Fruit fly (Drosophila melanogaster) whole organism, embryonic: ENCODE results near the gene Sf3b6.

Experiments
- B-H1 ChIP-seq: fragments of 200-800 bp; sonication (Bioruptor generic); IDR thresholded peaks from 3 replicates; pipeline ENCODE4 v1.3.6; 2022; ENCODE audit warnings: missing biosample characterization, missing genetic modification characterization
- CG10462 ChIP-seq: fragments of 200-800 bp; sonication (Bioruptor generic); optimal IDR thresholded peaks from 2 replicates; lab custom pipeline; 2016; ENCODE audit warnings: missing biosample characterization, missing genetic modification characterization
- CG1233 ChIP-seq: fragments of 200-800 bp; sonication (Bioruptor generic); optimal IDR thresholded peaks from 4 replicates; lab custom pipeline; 2018; ENCODE audit warnings: missing biosample characterization, mild to moderate bottlenecking, missing genetic modification characterization
- CG12391 ChIP-seq: fragments of 200-800 bp; sonication (Bioruptor generic); optimal IDR thresholded peaks from 3 replicates; lab custom pipeline; 2018; ENCODE audit warnings: missing biosample characterization, mild to moderate bottlenecking, missing genetic modification characterization, moderate library complexity
- CG12744 ChIP-seq: fragments of 200-800 bp; sonication (Bioruptor generic); optimal IDR thresholded peaks from 2 replicates; lab custom pipeline; 2016; ENCODE audit warnings: missing biosample characterization, missing genetic modification characterization
- CG13424 ChIP-seq: fragments of 200-800 bp; sonication (Bioruptor generic); optimal IDR thresholded peaks from 2 replicates; lab custom pipeline; 2019; ENCODE audit warnings: missing biosample characterization, mild to moderate bottlenecking, missing genetic modification characterization, moderate library complexity
- CG14965 ChIP-seq: fragments of 200-800 bp; sonication (Bioruptor generic); optimal IDR thresholded peaks from 2 replicates; lab custom pipeline; 2016; ENCODE audit warnings: missing biosample characterization, missing genetic modification characterization, borderline replicate concordance
- CG18011 ChIP-seq: fragments of 200-800 bp; sonication (Bioruptor generic); optimal IDR thresholded peaks from 2 replicates; lab custom pipeline; 2017; ENCODE audit warnings: missing biosample characterization, missing genetic modification characterization, mild to moderate bottlenecking, moderate library complexity, missing genotype
- CG2889 ChIP-seq: fragments of 200-800 bp; sonication (Bioruptor generic); IDR thresholded peaks from 3 replicates; pipeline ENCODE4 v1.3.6; 2022; ENCODE audit warnings: missing biosample characterization, missing genetic modification characterization
- CG4328 ChIP-seq: fragments of 200-800 bp; sonication (Bioruptor generic); optimal IDR thresholded peaks from 3 replicates; lab custom pipeline; 2017; ENCODE audit warnings: missing biosample characterization, missing genetic modification reagents, missing genetic modification characterization
- CG4360 ChIP-seq: fragments of 200-800 bp; sonication (Bioruptor generic); IDR thresholded peaks from 2 replicates; pipeline ENCODE4 v1.3.6; 2022; ENCODE audit warnings: missing biosample characterization, missing genetic modification characterization
- CG4617 ChIP-seq: fragments of 200-800 bp; sonication (Bioruptor generic); optimal IDR thresholded peaks from 3 replicates; lab custom pipeline; 2016; ENCODE audit warnings: missing biosample characterization, missing genetic modification characterization, borderline replicate concordance
- CG4707 ChIP-seq: fragments of 200-800 bp; sonication (Bioruptor generic); optimal IDR thresholded peaks from 2 replicates; lab custom pipeline; 2018; ENCODE audit warnings: missing biosample characterization, mild to moderate bottlenecking, missing genetic modification characterization, moderate library complexity
- CG7786 ChIP-seq: fragments of 200-800 bp; sonication (Bioruptor generic); optimal IDR thresholded peaks from 2 replicates; lab custom pipeline; 2016; ENCODE audit warnings: missing biosample characterization, missing genetic modification characterization
- CG7987 ChIP-seq: fragments of 200-800 bp; sonication (Bioruptor generic); optimal IDR thresholded peaks from 2 replicates; lab custom pipeline; 2018; ENCODE audit warnings: missing biosample characterization, mild to moderate bottlenecking, missing genetic modification characterization, moderate library complexity
- CkIIα-i1 ChIP-seq: fragments of 200-800 bp; sonication (Bioruptor generic); IDR thresholded peaks from 2 replicates; pipeline ENCODE4 v1.3.6; 2022; ENCODE audit warnings: missing biosample characterization, missing genetic modification characterization
- D ChIP-seq, 2 experiments: fragments of 200-800 bp in 1 of 2; fragments of >200 bp in 1 of 2; sonication (Bioruptor generic) in 1 of 2; optimal IDR thresholded peaks; 2 replicates in 1 of 2; 3 replicates in 1 of 2; lab custom pipeline; 2017; ENCODE audit warnings: mild to moderate bottlenecking in 1 of 2, missing biosample characterization in 1 of 2, missing genetic modification characterization in 1 of 2, missing genetic modification reagents in 1 of 2
- Elba2 ChIP-seq: fragments of 200-800 bp; sonication (Bioruptor generic); optimal IDR thresholded peaks from 3 replicates; lab custom pipeline; 2016; ENCODE audit warnings: missing biosample characterization, missing genetic modification characterization
- Gug ChIP-seq: fragments of 200-800 bp; sonication (Bioruptor generic); IDR thresholded peaks from 4 replicates; pipeline ENCODE4 v1.3.6; 2022; ENCODE audit warnings: missing biosample characterization, missing genetic modification characterization
- Hand ChIP-seq: fragments of 200-800 bp; sonication (Bioruptor generic); optimal IDR thresholded peaks from 2 replicates; lab custom pipeline; 2017; ENCODE audit warnings: mild to moderate bottlenecking, missing biosample characterization, missing genetic modification reagents, missing genetic modification characterization
- Hmx ChIP-seq: fragments of 200-800 bp; sonication (Bioruptor generic); optimal IDR thresholded peaks from 2 replicates; lab custom pipeline; 2016; ENCODE audit warnings: missing biosample characterization, missing genetic modification characterization
- MESR4 ChIP-seq: fragments of 200-800 bp; sonication (Bioruptor generic); optimal IDR thresholded peaks from 2 replicates; lab custom pipeline; 2018; ENCODE audit warnings: missing biosample characterization, mild to moderate bottlenecking, missing genetic modification characterization, moderate library complexity
- Med ChIP-seq: fragments of 200-800 bp; sonication (Bioruptor generic); peaks from one replicate; lab custom pipeline; 2016; ENCODE audit warnings: missing biosample characterization, missing genetic modification characterization, mild to moderate bottlenecking, inconsistent platforms, moderate library complexity
- Nf-YB ChIP-seq: fragments of 200-800 bp; sonication (Bioruptor generic); optimal IDR thresholded peaks from 3 replicates; lab custom pipeline; 2019; ENCODE audit warnings: missing biosample characterization, mild to moderate bottlenecking, missing genetic modification characterization, moderate library complexity
- Sin3A ChIP-seq: fragments of >200 bp; optimal IDR thresholded peaks from 2 replicates; lab custom pipeline; 2018
- Ssrp ChIP-seq: fragments of 200-800 bp; sonication (Bioruptor generic); optimal IDR thresholded peaks from 2 replicates; lab custom pipeline; 2018; ENCODE audit warnings: missing biosample characterization, mild to moderate bottlenecking, missing genetic modification characterization, moderate library complexity
- Tbp ChIP-seq: fragments of >200 bp; optimal IDR thresholded peaks from 2 replicates; lab custom pipeline; 2018; ENCODE audit warnings: missing biosample characterization, missing genetic modification characterization
- amos ChIP-seq: fragments of 200-800 bp; sonication (Bioruptor generic); IDR thresholded peaks from 2 replicates; pipeline ENCODE4 v1.3.6; 2022; ENCODE audit warnings: missing biosample characterization, missing genetic modification characterization; ENCODE audit not compliant: partially characterized antibody
- ara ChIP-seq: fragments of 200-800 bp; sonication (Bioruptor generic); IDR thresholded peaks from 2 replicates; pipeline ENCODE4 v1.3.6; 2022; ENCODE audit warnings: missing biosample characterization, missing genetic modification characterization
- crol ChIP-seq: fragments of 200-800 bp; sonication (Bioruptor generic); IDR thresholded peaks from 2 replicates; pipeline ENCODE4 v1.3.6; 2022; ENCODE audit warnings: missing biosample characterization, missing genetic modification characterization
- fd64A ChIP-seq: fragments of 200-800 bp; sonication (Bioruptor generic); optimal IDR thresholded peaks from 3 replicates; lab custom pipeline; 2018; ENCODE audit warnings: missing biosample characterization, mild to moderate bottlenecking, missing genetic modification characterization
- gcm2 ChIP-seq: fragments of 200-800 bp; sonication (Bioruptor generic); optimal IDR thresholded peaks from 2 replicates; lab custom pipeline; 2016; ENCODE audit warnings: missing biosample characterization, missing genetic modification characterization
- gem ChIP-seq: fragments of 200-800 bp; sonication (Bioruptor generic); optimal IDR thresholded peaks from 2 replicates; lab custom pipeline; 2019; ENCODE audit warnings: missing biosample characterization, mild to moderate bottlenecking, missing genetic modification characterization, moderate library complexity
- gsb-n ChIP-seq: fragments of 200-800 bp; sonication (Bioruptor generic); optimal IDR thresholded peaks from 3 replicates; lab custom pipeline; 2018; ENCODE audit warnings: missing biosample characterization, mild to moderate bottlenecking, missing genetic modification characterization
- ind ChIP-seq: fragments of 200-800 bp; sonication (Bioruptor generic); optimal IDR thresholded peaks from 3 replicates; lab custom pipeline; 2016; ENCODE audit warnings: missing biosample characterization, missing genetic modification characterization
- lola ChIP-seq, 3 experiments: fragments of >200 bp in 2 of 3; fragments of 200-800 bp in 1 of 3; sonication (Bioruptor generic) in 1 of 3; optimal IDR thresholded peaks; 2 replicates each; lab custom pipeline; 2017 to 2019; ENCODE audit warnings: missing biosample characterization in 3 of 3, missing genetic modification characterization in 3 of 3, mild to moderate bottlenecking in 1 of 3, moderate library complexity in 1 of 3
- nerfin-1 ChIP-seq: fragments of 200-800 bp; sonication (Bioruptor generic); optimal IDR thresholded peaks from 3 replicates; lab custom pipeline; 2019; ENCODE audit warnings: missing biosample characterization, mild to moderate bottlenecking, missing genetic modification characterization, moderate library complexity
- nerfin-2 ChIP-seq: fragments of 200-800 bp; sonication (Bioruptor generic); IDR thresholded peaks from 2 replicates; pipeline ENCODE4 v1.3.6; 2022; ENCODE audit warnings: missing biosample characterization, missing genetic modification characterization; ENCODE audit not compliant: partially characterized antibody
- nmo ChIP-seq: fragments of 200-800 bp; sonication (Bioruptor generic); optimal IDR thresholded peaks from 2 replicates; lab custom pipeline; 2018; ENCODE audit warnings: missing biosample characterization, mild to moderate bottlenecking, missing genetic modification characterization, moderate library complexity
- oc ChIP-seq: fragments of 200-800 bp; sonication (Bioruptor generic); optimal IDR thresholded peaks from 2 replicates; lab custom pipeline; 2018; ENCODE audit warnings: missing biosample characterization, mild to moderate bottlenecking, missing genetic modification characterization, moderate library complexity
- pfk ChIP-seq: fragments of 200-800 bp; sonication (Bioruptor generic); optimal IDR thresholded peaks from 2 replicates; lab custom pipeline; 2018; ENCODE audit warnings: missing biosample characterization, mild to moderate bottlenecking, missing genetic modification characterization, moderate library complexity
- pros ChIP-seq: fragments of 200-800 bp; sonication (Bioruptor generic); optimal IDR thresholded peaks from 3 replicates; lab custom pipeline; 2019; ENCODE audit warnings: missing biosample characterization, mild to moderate bottlenecking, missing genetic modification characterization, moderate library complexity
- shn ChIP-seq: fragments of 200-800 bp; sonication (Bioruptor generic); optimal IDR thresholded peaks from 3 replicates; lab custom pipeline; 2016; ENCODE audit warnings: missing biosample characterization, missing genetic modification characterization
- sob ChIP-seq: fragments of 200-800 bp; sonication (Bioruptor generic); IDR thresholded peaks from 2 replicates; pipeline ENCODE4 v1.3.6; 2022; ENCODE audit warnings: missing biosample characterization, missing genetic modification characterization
- sr ChIP-seq: fragments of 200-800 bp; sonication (Bioruptor generic); IDR thresholded peaks from 3 replicates; pipeline ENCODE4 v1.3.6; 2022; ENCODE audit warnings: missing biosample characterization, missing genetic modification characterization
- tap ChIP-seq: fragments of 200-800 bp; optimal IDR thresholded peaks from 3 replicates; lab custom pipeline; 2019; ENCODE audit warnings: missing biosample characterization, mild to moderate bottlenecking, missing genetic modification characterization, moderate library complexity
- ttk ChIP-seq: fragments of 200-800 bp; sonication (Bioruptor generic); IDR thresholded peaks from 2 replicates; pipeline ENCODE4 v2.1.2; 2022; ENCODE audit warnings: missing biosample characterization, missing genetic modification characterization
- zf30C ChIP-seq: fragments of 200-800 bp; sonication (Bioruptor generic); optimal IDR thresholded peaks from 3 replicates; lab custom pipeline; 2018; ENCODE audit warnings: missing biosample characterization, mild to moderate bottlenecking, missing genetic modification characterization

Gene Sf3b6

DNA sequence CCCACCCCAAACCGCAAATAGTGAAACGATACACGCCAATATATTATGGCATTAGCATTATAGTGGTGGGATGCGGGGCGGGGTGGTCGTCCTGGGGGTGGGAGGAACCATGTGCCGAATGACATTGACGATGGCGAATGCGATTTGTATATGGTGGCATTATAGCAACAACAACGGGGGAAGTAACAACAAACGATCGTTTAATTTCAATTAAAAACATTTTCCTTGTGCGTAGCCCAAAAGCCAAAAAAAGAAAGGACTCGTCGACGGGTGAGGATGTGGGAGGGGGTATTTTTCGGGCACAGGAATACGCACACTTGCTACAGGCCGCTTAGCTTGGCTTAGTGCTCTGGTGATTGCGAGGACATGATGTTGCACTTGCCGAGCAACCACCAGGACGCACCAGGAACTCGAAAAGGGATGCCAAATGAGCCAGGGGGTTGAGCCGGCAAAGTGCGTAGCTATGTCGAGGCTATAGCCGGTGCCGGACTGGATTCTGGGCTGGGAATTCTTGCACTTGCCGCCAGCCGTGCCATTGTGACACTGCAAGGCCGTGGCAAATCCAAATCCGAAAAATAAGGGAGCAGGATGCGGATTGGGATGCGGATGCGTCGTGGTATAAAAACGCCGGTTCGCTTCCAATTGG is 30.4 kb downstream of the Sf3b6 start, which contains the start of gene Prdm13:
Gene Prdm13, plus strand, starts transcription at position 645 of the 646 bp plus-strand sequence.
- TF ChIP-seq CG4328 (GFP tag; lab: Kevin White, UChicago) = no peak
- TF ChIP-seq crol = peak; percentile 27; the same call in 1 of the 2 replicates
- no peak for TF ChIP-seq CG10462
- no peak for TF ChIP-seq CG18011 (GFP tag; lab: Kevin White, UChicago)
- TF ChIP-seq oc (tag; lab: Kevin White, UChicago) = peak; percentile 77
- peak; percentile 95 for TF ChIP-seq nerfin-1 (tag; lab: Kevin White, UChicago)
- peak; percentile 21; the same call in 1 of the 2 replicates for TF ChIP-seq nerfin-2 (GFP tag; lab: Robert Waterston, UW)
- TF ChIP-seq gsb-n = peak; percentile 50
- TF ChIP-seq pros (GFP tag; lab: Kevin White, UChicago) = peak; percentile 72
- peak; percentile 52; the same call in 1 of the 2 replicates for TF ChIP-seq CG4360 (GFP tag; lab: Robert Waterston, UW)

- TF ChIP-seq CG13424 (tag; lab: Kevin White, UChicago) (peak; percentile 20), CG4617 (GFP tag; lab: Kevin White, UChicago) (no peak), ttk (GFP tag; lab: Robert Waterston, UW) (no peak), nmo (GFP tag; lab: Kevin White, UChicago) (peak; percentile 46), CG14965 (GFP tag; lab: Kevin White, UChicago) (no peak), CG4707 (GFP tag; lab: Kevin White, UChicago) (no peak), Nf-YB (GFP tag; lab: Kevin White, UChicago) (no peak), ara (GFP tag; lab: Robert Waterston, UW) (no peak), B-H1 (no peak), Gug (GFP tag; lab: Robert Waterston, UW) (no peak), gem (tag; lab: Kevin White, UChicago) (no peak), MESR4 (GFP tag; lab: Kevin White, UChicago) (no peak), Ssrp (tag; lab: Kevin White, UChicago) (peak; percentile 34), CG7786 (GFP tag; lab: Kevin White, UChicago) (no peak), Tbp (GFP tag; lab: Kevin White, UChicago) (no peak), shn (GFP tag; lab: Kevin White, UChicago) (no peak), Sin3A (lab: Kevin White, UChicago) (no peak), amos (GFP tag; lab: Robert Waterston, UW) (no peak), ind (GFP tag; lab: Kevin White, UChicago) (no peak), Med (no peak), CG12391 (tag; lab: Kevin White, UChicago) (peak; percentile 28), fd64A (GFP tag; lab: Kevin White, UChicago) (no peak), D (optimal IDR thresholded peaks at IDR 0.05; lab: Kevin White, UChicago) (no peak), D (GFP tag; optimal IDR thresholded peaks at IDR 0.05; lab: Kevin White, UChicago) (no peak), sr (GFP tag; lab: Robert Waterston, UW) (no peak), tap (tag; lab: Kevin White, UChicago) (no peak), Hand (GFP tag; lab: Kevin White, UChicago) (no peak), Elba2 (GFP tag; lab: Kevin White, UChicago) (no peak), pfk (GFP tag; lab: Kevin White, UChicago) (no peak), sob (GFP tag; lab: Robert Waterston, UW) (no peak), CG7987 (no peak), zf30C (GFP tag; lab: Kevin White, UChicago) (no peak), gcm2 (GFP tag; lab: Kevin White, UChicago) (no peak), CG2889 (GFP tag; lab: Robert Waterston, UW) (no peak), Hmx (GFP tag; lab: Kevin White, UChicago) (no peak), lola (GFP tag; optimal IDR thresholded peaks at IDR 0.05; lab: Kevin White, UChicago) (peak in 1 of 3 experiments; percentile 71), CG1233 (GFP tag; lab: Kevin White, UChicago) (no peak), CG12744 (no peak), CkIIα-i1 (GFP tag; lab: Robert Waterston, UW) (no peak)
Measured at dm6 chr3L:6161997-6162396, 31.0 kb downstream of the Sf3b6 start.
